Worm (Caenorhabditis elegans) whole organism, L2 larva: ENCODE data around the gene lgc-16.

Experiments used
- F13H6.1 ChIP-seq: sonication (generic microtip); optimal IDR thresholded peaks from 2 replicates; lab custom pipeline; 2016; ENCODE audit warnings: missing genetic modification characterization, missing compliant biosample characterization
- R02D3.7 ChIP-seq: fragments of 150-350 bp; optimal IDR thresholded peaks from 2 replicates; lab custom pipeline; 2014; ENCODE audit warnings: missing biosample characterization, missing genetic modification characterization
- alr-1 ChIP-seq: fragments of 150-350 bp; optimal IDR thresholded peaks from 2 replicates; lab custom pipeline; 2014; ENCODE audit warnings: missing biosample characterization, missing genetic modification characterization
- aly-2 ChIP-seq: fragments of 150-350 bp; optimal IDR thresholded peaks from 2 replicates; lab custom pipeline; 2014; ENCODE audit warnings: missing biosample characterization, missing genetic modification characterization
- blmp-1 ChIP-seq: sonication (generic microtip); optimal IDR thresholded peaks from 2 replicates; lab custom pipeline; 2017; ENCODE audit warnings: missing genetic modification characterization, mild to moderate bottlenecking, missing compliant biosample characterization, antibody characterized with exemption, moderate library complexity; ENCODE audit not compliant: insufficient read depth
- ceh-16 ChIP-seq: fragments of 150-350 bp; optimal IDR thresholded peaks from 2 replicates; lab custom pipeline; 2014; ENCODE audit warnings: missing biosample characterization, missing genetic modification characterization
- elt-3 ChIP-seq: sonication (generic microtip); optimal IDR thresholded peaks from 2 replicates; lab custom pipeline; 2017; ENCODE audit warnings: missing biosample characterization, missing genetic modification characterization
- gmeb-1 ChIP-seq: fragments of 150-350 bp; optimal IDR thresholded peaks from 2 replicates; lab custom pipeline; 2014; ENCODE audit warnings: missing biosample characterization, missing genetic modification characterization
- lin-13 ChIP-seq: fragments of 150-350 bp; optimal IDR thresholded peaks from 2 replicates; lab custom pipeline; 2014; ENCODE audit warnings: missing biosample characterization, missing genetic modification reagents, missing genetic modification characterization
- lin-39 ChIP-seq: fragments of 150-350 bp; optimal IDR thresholded peaks from 2 replicates; lab custom pipeline; 2014; ENCODE audit warnings: missing biosample characterization, missing genetic modification reagents, missing genetic modification characterization
- lsy-2 ChIP-seq, 2 experiments: fragments of 150-350 bp in 1 of 2; sonication (generic microtip) in 1 of 2; optimal IDR thresholded peaks; 2 replicates each; lab custom pipeline; 2014 to 2017; ENCODE audit warnings: missing biosample characterization in 2 of 2, missing genetic modification characterization in 2 of 2
- mab-5 ChIP-seq: fragments of 150-350 bp; optimal IDR thresholded peaks from 2 replicates; lab custom pipeline; 2014; ENCODE audit warnings: missing biosample characterization, missing genetic modification characterization
- mbf-1 ChIP-seq: sonication (generic microtip); optimal IDR thresholded peaks from 2 replicates; lab custom pipeline; 2017; ENCODE audit warnings: missing biosample characterization, missing genetic modification characterization
- mdl-1 ChIP-seq, 2 experiments: fragments of 150-350 bp in 1 of 2; sonication (generic microtip) in 1 of 2; optimal IDR thresholded peaks; 2 replicates each; lab custom pipeline; 2017; ENCODE audit warnings: missing biosample characterization in 2 of 2, missing genetic modification characterization in 2 of 2
- nhr-10 ChIP-seq: sonication (generic microtip); optimal IDR thresholded peaks from 2 replicates; lab custom pipeline; 2017; ENCODE audit warnings: missing biosample characterization, missing genetic modification characterization
- nhr-11 ChIP-seq: fragments of 150-350 bp; optimal IDR thresholded peaks from 2 replicates; lab custom pipeline; 2014; ENCODE audit warnings: missing biosample characterization, missing genetic modification characterization
- nhr-129 ChIP-seq: fragments of 150-350 bp; optimal IDR thresholded peaks from 2 replicates; lab custom pipeline; 2014; ENCODE audit warnings: missing biosample characterization, missing genetic modification characterization
- nhr-21 ChIP-seq: fragments of 150-350 bp; optimal IDR thresholded peaks from 2 replicates; lab custom pipeline; 2014; ENCODE audit warnings: missing biosample characterization, missing genetic modification characterization
- nhr-237 ChIP-seq: fragments of 150-350 bp; optimal IDR thresholded peaks from 2 replicates; lab custom pipeline; 2014; ENCODE audit warnings: missing biosample characterization, missing genetic modification characterization
- nhr-25 ChIP-seq: fragments of 150-350 bp; sonication (generic microtip); optimal IDR thresholded peaks from 3 replicates; lab custom pipeline; 2014; ENCODE audit warnings: missing biosample characterization, missing genetic modification characterization
- sem-4 ChIP-seq: fragments of 150-350 bp; optimal IDR thresholded peaks from 2 replicates; lab custom pipeline; 2014; ENCODE audit warnings: missing biosample characterization, missing genetic modification reagents, missing genetic modification characterization
- skn-1 ChIP-seq: sonication (generic microtip); optimal IDR thresholded peaks from 2 replicates; lab custom pipeline; 2017; ENCODE audit warnings: missing biosample characterization, missing genetic modification characterization
- sma-3 ChIP-seq: sonication (generic microtip); optimal IDR thresholded peaks from 2 replicates; lab custom pipeline; 2016; ENCODE audit warnings: missing genetic modification reagents, missing genetic modification characterization, missing compliant biosample characterization
- sma-9 ChIP-seq, 2 experiments: fragments of 150-350 bp in 1 of 2; sonication (generic microtip) in 1 of 2; optimal IDR thresholded peaks; 2 replicates each; lab custom pipeline; 2014 to 2016; ENCODE audit warnings: missing genetic modification characterization in 2 of 2, mild to moderate bottlenecking in 1 of 2, missing biosample characterization in 1 of 2, missing compliant biosample characterization in 1 of 2, missing genetic modification reagents in 1 of 2, moderate library complexity in 1 of 2
- unc-39 ChIP-seq: fragments of 150-350 bp; optimal IDR thresholded peaks from 2 replicates; lab custom pipeline; 2014; ENCODE audit warnings: missing biosample characterization, missing genetic modification characterization
- unc-55 ChIP-seq: fragments of 150-350 bp; sonication (generic microtip); optimal IDR thresholded peaks from 3 replicates; lab custom pipeline; 2014; ENCODE audit warnings: missing biosample characterization, missing genetic modification reagents, missing genetic modification characterization
- unc-62 ChIP-seq: fragments of 150-350 bp; optimal IDR thresholded peaks from 2 replicates; lab custom pipeline; 2014; ENCODE audit warnings: missing biosample characterization, missing genetic modification reagents, missing genetic modification characterization
- zag-1 ChIP-seq: fragments of 150-350 bp; optimal IDR thresholded peaks from 2 replicates; lab custom pipeline; 2014; ENCODE audit warnings: missing biosample characterization, missing genetic modification characterization
- ztf-11 ChIP-seq: sonication (generic microtip); optimal IDR thresholded peaks from 2 replicates; lab custom pipeline; 2017; ENCODE audit warnings: missing biosample characterization, missing genetic modification characterization
- ztf-4 ChIP-seq: fragments of 150-350 bp; optimal IDR thresholded peaks from 2 replicates; lab custom pipeline; 2014; ENCODE audit warnings: missing biosample characterization, missing genetic modification characterization

lgc-16 gene

DNA sequence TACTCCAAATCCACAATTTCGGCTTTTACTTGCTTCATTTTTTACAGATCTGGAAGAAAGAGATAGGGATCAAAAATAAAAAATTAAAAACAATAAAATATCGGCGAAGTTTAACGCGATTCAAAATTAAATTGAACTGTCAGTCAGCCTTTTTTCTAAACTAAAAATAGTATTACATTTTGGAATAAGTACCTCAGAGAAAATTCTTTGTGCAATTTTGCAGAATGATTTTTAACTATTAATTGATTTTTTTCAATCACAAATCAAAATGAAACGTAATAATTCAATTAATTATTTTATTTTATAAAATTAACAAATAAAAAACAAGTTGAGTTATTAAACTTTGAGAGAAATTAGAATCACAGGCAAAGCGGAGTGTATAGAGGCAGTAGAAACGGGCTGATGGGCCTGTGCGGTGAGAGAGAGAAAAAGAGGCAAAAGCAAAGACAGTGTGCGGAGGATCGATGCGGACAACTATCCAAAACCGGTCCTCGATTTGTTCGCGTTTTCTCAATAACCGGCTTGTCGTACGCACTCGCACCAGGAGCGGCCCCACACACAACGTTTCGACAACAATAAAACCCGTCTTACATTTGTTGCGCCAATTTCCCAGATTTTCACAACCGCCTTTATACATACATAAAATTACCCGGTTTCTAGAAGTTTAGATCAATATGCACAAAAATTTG is 41.7 kb downstream of the lgc-16 start, which contains the start of gene F57G12.2:
TSS of gene F57G12.2 (minus strand) at position 51 of the 689 bp plus-strand sequence.
- TF ChIP-seq F13H6.1 (tag; lab: Kevin White, UChicago) (peak; percentile 22), nhr-21 (tag; lab: Kevin White, UChicago) (peak; percentile 1), alr-1 (tag; lab: Kevin White, UChicago) (no peak), sem-4 (peak; percentile 36), mbf-1 (tag; lab: Kevin White, UChicago) (no peak), mab-5 (tag; lab: Kevin White, UChicago) (no peak), unc-39 (tag; lab: Kevin White, UChicago) (no peak)

DNA sequence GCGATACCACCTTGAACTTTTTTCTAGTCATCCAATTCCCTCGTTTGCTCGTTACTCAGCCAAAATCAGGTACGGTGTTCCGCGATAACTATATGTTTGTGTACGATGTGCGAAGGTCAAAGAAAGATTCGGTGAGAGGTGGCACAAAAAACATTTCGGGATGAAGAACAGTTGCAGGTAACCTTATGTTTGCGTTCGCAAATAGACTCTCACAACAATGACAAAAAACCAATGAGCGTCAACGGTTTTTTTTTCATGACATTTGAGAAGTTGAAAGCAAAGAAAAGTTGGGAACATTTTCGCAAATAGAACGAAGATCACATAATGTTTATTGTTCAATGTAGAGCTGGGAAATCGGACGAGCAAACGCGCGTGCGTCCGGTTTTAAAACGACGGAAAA is 44.2 kb downstream of the lgc-16 start:
- no peak for TF ChIP-seq nhr-10 (tag; lab: Kevin White, UChicago)
- TF ChIP-seq unc-55 (GFP tag; lab: Kevin White, UChicago) = no peak
- no peak for TF ChIP-seq lin-39 (tag; lab: Kevin White, UChicago)

DNA sequence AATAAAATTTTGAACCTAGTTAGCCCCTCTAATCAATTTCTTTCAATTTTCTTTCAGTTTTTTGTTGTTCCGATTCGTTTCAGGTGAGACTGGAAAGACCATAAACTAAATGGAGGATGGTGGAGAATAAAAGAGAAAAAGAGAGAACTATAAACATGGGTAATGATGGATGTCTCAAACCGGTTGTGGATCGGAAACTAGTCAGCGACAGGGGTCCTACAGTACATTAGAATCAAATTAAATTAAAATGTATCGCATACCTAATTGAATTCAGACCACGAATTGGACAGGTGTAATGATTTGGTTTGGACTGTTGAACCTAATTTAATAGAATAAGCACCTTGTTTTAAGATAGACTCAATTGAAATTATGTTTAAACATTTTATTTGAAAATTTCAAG is 45.6 kb downstream of the lgc-16 start:
- TF ChIP-seq nhr-237 (no peak), blmp-1 (tag; lab: Kevin White, UChicago) (no peak), sem-4 (peak; percentile 42), R02D3.7 (tag; lab: Kevin White, UChicago) (no peak), nhr-129 (tag; lab: Kevin White, UChicago) (no peak), mdl-1 (tag; optimal IDR thresholded peaks at IDR 0.05; lab: Kevin White, UChicago) (no peak), lsy-2 (tag; optimal IDR thresholded peaks at IDR 0.05; lab: Kevin White, UChicago) (no peak), unc-39 (tag; lab: Kevin White, UChicago) (no peak), nhr-11 (tag; lab: Kevin White, UChicago) (no peak), gmeb-1 (tag; lab: Kevin White, UChicago) (no peak), ztf-4 (tag; lab: Kevin White, UChicago) (no peak), nhr-25 (peak; percentile 47), nhr-21 (tag; lab: Kevin White, UChicago) (no peak), lin-39 (tag; lab: Kevin White, UChicago) (no peak)
- TF ChIP-seq, all 48 proteins: peak for 2

DNA sequence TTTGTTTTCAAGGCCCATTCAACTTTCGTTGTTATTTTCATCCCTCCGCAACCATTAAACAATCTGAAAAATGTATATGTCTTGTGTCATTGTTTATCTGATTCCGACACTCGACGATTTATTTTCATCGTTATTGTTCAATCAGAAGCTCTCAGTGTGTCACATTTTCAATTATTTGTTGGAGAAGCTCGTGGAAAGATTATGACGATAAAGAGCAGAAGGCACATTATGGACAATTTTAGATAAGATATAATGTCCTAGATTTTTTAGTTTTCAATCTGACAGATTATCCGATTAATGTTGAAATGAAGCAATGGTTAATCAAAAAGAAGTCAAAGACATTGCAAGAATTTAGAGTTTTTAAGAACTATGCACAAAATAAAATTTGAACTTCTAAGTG is 46.5 kb downstream of the lgc-16 start:
- TF ChIP-seq unc-55 (GFP tag; lab: Kevin White, UChicago) = no peak
- no peak for TF ChIP-seq aly-2 (tag; lab: Kevin White, UChicago)
- no peak for TF ChIP-seq unc-39 (tag; lab: Kevin White, UChicago)
- TF ChIP-seq mbf-1 (tag; lab: Kevin White, UChicago) = no peak
- TF ChIP-seq ztf-11 (tag; lab: Kevin White, UChicago) = no peak
- no peak for TF ChIP-seq unc-62 (GFP tag; lab: Kevin White, UChicago)
- TF ChIP-seq, all 48 proteins: peak for 0

DNA sequence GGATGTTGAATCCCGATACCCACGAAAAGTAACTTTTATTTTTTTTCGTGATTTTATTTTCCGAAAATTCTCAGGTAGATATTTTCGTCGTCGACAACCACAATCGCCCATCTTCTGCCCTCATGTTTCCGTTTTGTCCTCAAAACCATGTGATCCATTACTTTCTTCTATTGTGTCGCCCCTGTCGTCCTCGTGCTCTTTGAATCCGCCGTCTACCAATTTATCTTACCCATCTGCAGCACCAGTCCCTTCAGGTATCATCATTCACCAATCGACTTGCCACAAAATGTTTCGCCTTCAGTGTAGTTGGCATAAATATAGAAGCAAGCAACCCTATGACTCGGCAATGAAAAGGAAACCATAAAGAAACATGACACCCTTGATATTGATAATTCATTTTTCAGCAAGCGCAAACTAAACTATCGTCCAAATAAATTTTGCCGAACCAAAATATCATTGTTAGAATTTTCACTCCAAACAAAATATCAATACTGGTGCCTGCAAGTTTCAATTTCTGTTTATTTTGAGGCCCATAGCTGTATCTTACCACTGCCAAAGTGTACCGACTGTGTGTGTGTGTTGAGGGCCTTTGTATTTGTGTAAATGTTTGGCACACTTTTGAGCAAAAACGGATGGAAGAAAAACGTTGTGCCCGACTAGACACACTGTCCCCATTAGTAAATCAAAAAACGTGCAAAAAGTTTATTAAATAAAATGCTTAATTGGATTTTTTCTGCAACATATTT is 49.4 kb downstream of the lgc-16 start:
- TF ChIP-seq zag-1 (tag; lab: Kevin White, UChicago) (no peak), F13H6.1 (tag; lab: Kevin White, UChicago) (no peak), ceh-16 (tag; lab: Kevin White, UChicago) (no peak), nhr-25 (no peak), skn-1 (tag; lab: Kevin White, UChicago) (no peak), sma-3 (no peak), mbf-1 (tag; lab: Kevin White, UChicago) (no peak), unc-62 (GFP tag; lab: Kevin White, UChicago) (no peak), elt-3 (tag; lab: Kevin White, UChicago) (no peak), sma-9 (GFP tag; optimal IDR thresholded peaks at IDR 0.05; lab: Kevin White, UChicago) (no peak), sma-9 (tag; optimal IDR thresholded peaks at IDR 0.05; lab: Kevin White, UChicago) (no peak), lsy-2 (tag; optimal IDR thresholded peaks at IDR 0.05; lab: Kevin White, UChicago) (peak in 1 of 2 experiments; percentile 15), nhr-129 (tag; lab: Kevin White, UChicago) (peak; percentile 70), R02D3.7 (tag; lab: Kevin White, UChicago) (no peak), mdl-1 (tag; optimal IDR thresholded peaks at IDR 0.05; lab: Kevin White, UChicago) (no peak), lin-13 (GFP tag; lab: Kevin White, UChicago) (no peak), lin-39 (tag; lab: Kevin White, UChicago) (no peak)
